Fruit fly (Drosophila melanogaster) whole organism, embryonic: ENCODE measurements around the gene SecCl.

Source experiments
- CG11504 ChIP-seq: fragments of 200-800 bp; sonication (Bioruptor generic); optimal IDR thresholded peaks from 3 replicates; lab custom pipeline; 2019; ENCODE audit warnings: missing biosample characterization, mild to moderate bottlenecking, missing genetic modification characterization, moderate library complexity
- CG14710 ChIP-seq: fragments of 200-800 bp; sonication (Bioruptor generic); optimal IDR thresholded peaks from 3 replicates; lab custom pipeline; 2019; ENCODE audit warnings: missing biosample characterization, mild to moderate bottlenecking, missing genetic modification characterization, moderate library complexity
- CG18011 ChIP-seq: fragments of 200-800 bp; sonication (Bioruptor generic); optimal IDR thresholded peaks from 2 replicates; lab custom pipeline; 2017; ENCODE audit warnings: missing biosample characterization, missing genetic modification characterization, mild to moderate bottlenecking, moderate library complexity, missing genotype
- CG2116 ChIP-seq: fragments of 200-800 bp; sonication (Bioruptor generic); optimal IDR thresholded peaks from 3 replicates; lab custom pipeline; 2018; ENCODE audit warnings: missing biosample characterization, mild to moderate bottlenecking, missing genetic modification characterization
- CG2120 ChIP-seq: fragments of 200-800 bp; sonication (Bioruptor generic); optimal IDR thresholded peaks from 3 replicates; lab custom pipeline; 2016; ENCODE audit warnings: missing biosample characterization, missing genetic modification characterization
- CG2712 ChIP-seq: fragments of 200-800 bp; optimal IDR thresholded peaks from 3 replicates; lab custom pipeline; 2019; ENCODE audit warnings: missing biosample characterization, mild to moderate bottlenecking, missing genetic modification characterization, moderate library complexity
- CG31441 ChIP-seq: fragments of 200-800 bp; sonication (Bioruptor generic); IDR thresholded peaks from 2 replicates; pipeline ENCODE4 v1.3.6; 2022; ENCODE audit warnings: missing biosample characterization, missing genetic modification characterization
- CG33213 ChIP-seq: fragments of 200-800 bp; sonication (Bioruptor generic); optimal IDR thresholded peaks from 3 replicates; lab custom pipeline; 2016; ENCODE audit warnings: missing biosample characterization, missing genetic modification characterization
- CG42726 ChIP-seq: fragments of 200-800 bp; sonication (Bioruptor generic); IDR thresholded peaks from 2 replicates; pipeline ENCODE4 v1.3.6; 2022; ENCODE audit warnings: missing biosample characterization, missing genetic modification characterization; ENCODE audit not compliant: partially characterized antibody
- CG4617 ChIP-seq: fragments of 200-800 bp; sonication (Bioruptor generic); optimal IDR thresholded peaks from 3 replicates; lab custom pipeline; 2016; ENCODE audit warnings: missing biosample characterization, missing genetic modification characterization, borderline replicate concordance
- CG4854 ChIP-seq: fragments of 200-800 bp; sonication (Bioruptor generic); optimal IDR thresholded peaks from 2 replicates; lab custom pipeline; 2016; ENCODE audit warnings: missing biosample characterization, missing genetic modification characterization, inconsistent platforms
- CG6683 ChIP-seq: fragments of 200-800 bp; sonication (Bioruptor generic); optimal IDR thresholded peaks from 2 replicates; lab custom pipeline; 2017; ENCODE audit warnings: missing biosample characterization, mild to moderate bottlenecking, missing genetic modification characterization, missing genetic modification reagents
- CG8290 ChIP-seq, 3 experiments: fragments of 200-800 bp; sonication (Bioruptor generic); optimal IDR thresholded peaks; 2 replicates each; lab custom pipeline; 2016 to 2019; ENCODE audit warnings: missing biosample characterization in 3 of 3, missing genetic modification characterization in 3 of 3, mild to moderate bottlenecking in 2 of 3, moderate library complexity in 1 of 3
- CG8924 ChIP-seq: fragments of 200-800 bp; optimal IDR thresholded peaks from 3 replicates; lab custom pipeline; 2019; ENCODE audit warnings: missing biosample characterization, mild to moderate bottlenecking, missing genetic modification characterization, moderate library complexity
- D ChIP-seq, 2 experiments: fragments of 200-800 bp in 1 of 2; fragments of >200 bp in 1 of 2; sonication (Bioruptor generic) in 1 of 2; optimal IDR thresholded peaks; 2 replicates in 1 of 2; 3 replicates in 1 of 2; lab custom pipeline; 2017; ENCODE audit warnings: mild to moderate bottlenecking in 1 of 2, missing biosample characterization in 1 of 2, missing genetic modification characterization in 1 of 2, missing genetic modification reagents in 1 of 2
- Dip3 ChIP-seq: fragments of 200-800 bp; sonication (Bioruptor generic); optimal IDR thresholded peaks from 3 replicates; lab custom pipeline; 2016; ENCODE audit warnings: missing biosample characterization, missing genetic modification characterization
- Dp ChIP-seq: fragments of 200-800 bp; sonication (Bioruptor generic); optimal IDR thresholded peaks from 2 replicates; lab custom pipeline; 2018; ENCODE audit warnings: missing biosample characterization, mild to moderate bottlenecking, missing genetic modification characterization, moderate library complexity
- E2f2 ChIP-seq: fragments of 200-800 bp; sonication (Bioruptor generic); IDR thresholded peaks from 2 replicates; pipeline ENCODE4 v1.3.6; 2022; ENCODE audit warnings: missing biosample characterization, missing genetic modification characterization
- Ets65A ChIP-seq: fragments of 200-800 bp; sonication (Bioruptor generic); peaks from one replicate; lab custom pipeline; 2016; ENCODE audit warnings: missing biosample characterization, missing genetic modification characterization
- HLH54F ChIP-seq: fragments of 200-800 bp; sonication (Bioruptor generic); optimal IDR thresholded peaks from 3 replicates; lab custom pipeline; 2016; ENCODE audit warnings: missing biosample characterization, missing genetic modification characterization
- MBD-R2 ChIP-seq: fragments of 200-800 bp; sonication (Bioruptor generic); IDR thresholded peaks from 2 replicates; pipeline ENCODE4 v1.3.6; 2022; ENCODE audit warnings: missing biosample characterization, missing genetic modification characterization
- MESR4 ChIP-seq: fragments of 200-800 bp; sonication (Bioruptor generic); optimal IDR thresholded peaks from 2 replicates; lab custom pipeline; 2018; ENCODE audit warnings: missing biosample characterization, mild to moderate bottlenecking, missing genetic modification characterization, moderate library complexity
- Med ChIP-seq: fragments of 200-800 bp; sonication (Bioruptor generic); peaks from one replicate; lab custom pipeline; 2016; ENCODE audit warnings: missing biosample characterization, missing genetic modification characterization, mild to moderate bottlenecking, inconsistent platforms, moderate library complexity
- NFAT ChIP-seq: fragments of 200-800 bp; sonication (Bioruptor generic); IDR thresholded peaks from 2 replicates; pipeline ENCODE4 v1.3.6; 2022; ENCODE audit warnings: missing biosample characterization, missing genetic modification characterization
- Nf-YC ChIP-seq: fragments of 200-800 bp; optimal IDR thresholded peaks from 3 replicates; lab custom pipeline; 2019; ENCODE audit warnings: missing biosample characterization, mild to moderate bottlenecking, missing genetic modification characterization, moderate library complexity
- NfI ChIP-seq: fragments of 200-800 bp; sonication (Bioruptor generic); optimal IDR thresholded peaks from 3 replicates; lab custom pipeline; 2018; ENCODE audit warnings: missing biosample characterization, mild to moderate bottlenecking, missing genetic modification characterization, moderate library complexity
- Scr ChIP-seq: fragments of 200-800 bp; sonication (Bioruptor generic); IDR thresholded peaks from 2 replicates; pipeline ENCODE4 v1.3.6; 2022; ENCODE audit warnings: missing biosample characterization, missing genetic modification characterization; ENCODE audit not compliant: partially characterized antibody
- Vsx1 ChIP-seq: fragments of 200-800 bp; sonication (Bioruptor generic); optimal IDR thresholded peaks from 2 replicates; lab custom pipeline; 2017; ENCODE audit warnings: missing biosample characterization, mild to moderate bottlenecking, missing genetic modification characterization, missing genetic modification reagents
- Xbp1 ChIP-seq: fragments of 200-800 bp; sonication (Bioruptor generic); optimal IDR thresholded peaks from 3 replicates; lab custom pipeline; 2016; ENCODE audit warnings: missing biosample characterization, mild to moderate bottlenecking, missing genetic modification characterization
- YL-1 ChIP-seq: fragments of 200-800 bp; sonication (Bioruptor generic); optimal IDR thresholded peaks from 3 replicates; lab custom pipeline; 2017; ENCODE audit warnings: missing biosample characterization, mild to moderate bottlenecking, missing genetic modification characterization
- exex ChIP-seq: fragments of 200-800 bp; sonication (Bioruptor generic); optimal IDR thresholded peaks from 4 replicates; lab custom pipeline; 2018; ENCODE audit warnings: missing biosample characterization, mild to moderate bottlenecking, missing genetic modification characterization, moderate library complexity
- insv ChIP-seq, 2 experiments: fragments of 200-800 bp; sonication (Bioruptor generic); optimal IDR thresholded peaks; 3 replicates each; lab custom pipeline; 2016 to 2018; ENCODE audit warnings: missing biosample characterization in 2 of 2, missing genetic modification characterization in 2 of 2
- knrl ChIP-seq: fragments of 200-800 bp; sonication (Bioruptor generic); IDR thresholded peaks from 3 replicates; pipeline ENCODE4 v1.3.6; 2022; ENCODE audit warnings: missing biosample characterization, missing genetic modification characterization; ENCODE audit not compliant: partially characterized antibody
- nerfin-2 ChIP-seq: fragments of 200-800 bp; sonication (Bioruptor generic); IDR thresholded peaks from 2 replicates; pipeline ENCODE4 v1.3.6; 2022; ENCODE audit warnings: missing biosample characterization, missing genetic modification characterization; ENCODE audit not compliant: partially characterized antibody
- nmo ChIP-seq: fragments of 200-800 bp; sonication (Bioruptor generic); optimal IDR thresholded peaks from 2 replicates; lab custom pipeline; 2018; ENCODE audit warnings: missing biosample characterization, mild to moderate bottlenecking, missing genetic modification characterization, moderate library complexity
- pho ChIP-seq: fragments of 200-800 bp; sonication (Bioruptor generic); optimal IDR thresholded peaks from 2 replicates; lab custom pipeline; 2016; ENCODE audit warnings: missing biosample characterization, missing genetic modification characterization
- phol ChIP-seq: fragments of 200-800 bp; sonication (Bioruptor generic); optimal IDR thresholded peaks from 3 replicates; lab custom pipeline; 2018; ENCODE audit warnings: missing biosample characterization, mild to moderate bottlenecking, missing genetic modification characterization, moderate library complexity
- pzg ChIP-seq: fragments of 200-800 bp; sonication (Bioruptor generic); optimal IDR thresholded peaks from 3 replicates; lab custom pipeline; 2018; ENCODE audit warnings: missing biosample characterization, mild to moderate bottlenecking, missing genetic modification characterization, moderate library complexity
- ro ChIP-seq: fragments of 200-800 bp; sonication (Bioruptor generic); IDR thresholded peaks from 2 replicates; pipeline ENCODE4 v1.3.6; 2022; ENCODE audit warnings: missing biosample characterization, missing genetic modification characterization
- slbo ChIP-seq: fragments of 200-800 bp; sonication (Bioruptor generic); IDR thresholded peaks from 2 replicates; pipeline ENCODE4 v1.3.6; 2022; ENCODE audit warnings: missing biosample characterization, missing genetic modification characterization
- stwl ChIP-seq: fragments of 200-800 bp; sonication (Bioruptor generic); optimal IDR thresholded peaks from 3 replicates; lab custom pipeline; 2018; ENCODE audit warnings: missing biosample characterization, mild to moderate bottlenecking, missing genetic modification characterization, moderate library complexity
- sug ChIP-seq: fragments of 200-800 bp; optimal IDR thresholded peaks from 2 replicates; lab custom pipeline; 2019; ENCODE audit warnings: missing biosample characterization, mild to moderate bottlenecking, missing genetic modification characterization, moderate library complexity
- tll ChIP-seq, 2 experiments: fragments of 200-800 bp in 1 of 2; fragments of >200 bp in 1 of 2; sonication (Bioruptor generic) in 1 of 2; optimal IDR thresholded peaks; 2 replicates each; lab custom pipeline; 2017 to 2019; ENCODE audit warnings: missing biosample characterization in 2 of 2, missing genetic modification characterization in 2 of 2, mild to moderate bottlenecking in 1 of 2, moderate library complexity in 1 of 2
- tna ChIP-seq: fragments of 200-800 bp; sonication (Bioruptor generic); IDR thresholded peaks from 2 replicates; pipeline ENCODE4 v1.3.6; 2022; ENCODE audit warnings: missing biosample characterization, missing genetic modification characterization; ENCODE audit not compliant: partially characterized antibody
- trem ChIP-seq: fragments of 200-800 bp; optimal IDR thresholded peaks from 3 replicates; lab custom pipeline; 2019; ENCODE audit warnings: missing biosample characterization, mild to moderate bottlenecking, missing genetic modification characterization, moderate library complexity
- unpg ChIP-seq: fragments of 200-800 bp; sonication (Bioruptor generic); optimal IDR thresholded peaks from 3 replicates; lab custom pipeline; 2018; ENCODE audit warnings: missing biosample characterization, mild to moderate bottlenecking, missing genetic modification characterization, moderate library complexity

The SecCl gene

dm6 chr3L:17474711-17475451, 5.0 kb downstream of the SecCl start, which contains the start of the genes UQCR-Q and CG46525 (continued):
- TF ChIP-seq HLH54F (peak; percentile 0), stwl (tag; lab: Kevin White, UChicago) (peak; percentile 72), Dip3 (GFP tag; lab: Kevin White, UChicago) (no peak), unpg (peak; percentile 6), NFAT (GFP tag; lab: Robert Waterston, UW) (0 out of 2 replicates have a peak, but pooled peaks have one; percentile 3), pzg (GFP tag; lab: Kevin White, UChicago) (peak; percentile 97), YL-1 (GFP tag; lab: Kevin White, UChicago) (peak; percentile 68), CG11504 (tag; lab: Kevin White, UChicago) (peak; percentile 37), pho (GFP tag; lab: Kevin White, UChicago) (peak; percentile 1), Med (peak; percentile 81), knrl (GFP tag; lab: Robert Waterston, UW) (peak; percentile 22; the same call in 1 of the 3 replicates), Xbp1 (GFP tag; lab: Kevin White, UChicago) (peak; percentile 20), insv (GFP tag; optimal IDR thresholded peaks at IDR 0.05; lab: Kevin White, UChicago) (peak in 1 of 2 experiments; percentile 52), sug (peak; percentile 35), CG6683 (GFP tag; lab: Kevin White, UChicago) (no peak), CG2120 (GFP tag; lab: Kevin White, UChicago) (no peak), slbo (GFP tag; lab: Robert Waterston, UW) (no peak), ro (GFP tag; lab: Robert Waterston, UW) (no peak), phol (tag; lab: Kevin White, UChicago) (peak; percentile 56), CG31441 (GFP tag; lab: Robert Waterston, UW) (0 out of 2 replicates have a peak, but pooled peaks have one; percentile 14), NfI (GFP tag; lab: Kevin White, UChicago) (peak; percentile 15), trem (tag; lab: Kevin White, UChicago) (peak; percentile 66), CG4617 (peak; percentile 65), CG18011 (GFP tag; lab: Kevin White, UChicago) (no peak), Nf-YC (tag; lab: Kevin White, UChicago) (peak; percentile 25), D (optimal IDR thresholded peaks at IDR 0.05; lab: Kevin White, UChicago) (no peak), D (GFP tag; optimal IDR thresholded peaks at IDR 0.05; lab: Kevin White, UChicago) (no peak), nerfin-2 (no peak), MBD-R2 (GFP tag; lab: Robert Waterston, UW) (peak; percentile 44), Ets65A (peak; percentile 53), tll (GFP tag; optimal IDR thresholded peaks at IDR 0.05; lab: Kevin White, UChicago) (peak in 1 of 2 experiments; percentile 15), CG2712 (peak; percentile 56), MESR4 (GFP tag; lab: Kevin White, UChicago) (peak; percentile 88), Dp (peak; percentile 82), CG33213 (peak; percentile 72), CG8924 (tag; lab: Kevin White, UChicago) (peak; percentile 5), E2f2 (GFP tag; lab: Robert Waterston, UW) (peak; percentile 86), nmo (GFP tag; lab: Kevin White, UChicago) (peak; percentile 56), CG14710 (peak; percentile 56), CG8290 (GFP tag; optimal IDR thresholded peaks at IDR 0.05; lab: Kevin White, UChicago) (peak; percentile 1), CG8290 (tag; optimal IDR thresholded peaks at IDR 0.05; lab: Kevin White, UChicago) (peak in 1 of 2 experiments; percentile 67), tna (GFP tag; lab: Robert Waterston, UW) (0 out of 2 replicates have a peak, but pooled peaks have one; percentile 16), CG42726 (GFP tag; lab: Robert Waterston, UW) (peak; percentile 62), CG2116 (peak; percentile 79), CG4854 (GFP tag; lab: Kevin White, UChicago) (no peak), Vsx1 (GFP tag; lab: Kevin White, UChicago) (no peak), Scr (GFP tag; lab: Robert Waterston, UW) (peak; percentile 20), exex (tag; lab: Kevin White, UChicago) (peak; percentile 59)
